Worm (Caenorhabditis elegans): Measurements from ENCODE around the gene F08D12.7.

Gene F08D12.7

DNA sequence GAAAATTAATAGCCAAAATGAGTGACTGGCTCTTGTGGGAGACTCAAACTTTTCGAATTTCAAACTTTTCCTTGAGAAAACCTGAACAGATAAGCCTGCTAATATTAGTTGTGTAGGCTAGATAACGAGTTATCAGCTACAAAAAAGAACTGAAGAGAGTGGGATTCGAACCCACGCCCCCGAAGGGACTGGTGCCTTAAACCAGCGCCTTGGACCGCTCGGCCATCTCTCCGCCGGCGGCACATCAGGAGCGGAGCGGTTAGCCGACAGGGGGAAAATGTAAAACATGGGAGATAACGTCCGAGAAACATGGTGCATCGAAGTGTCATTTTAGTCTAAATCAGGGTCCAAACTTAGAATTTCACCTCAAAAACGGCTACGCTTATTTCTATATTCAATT lies 33.3 kb downstream of the F08D12.7 start (continued):
- no peak for TF ChIP-seq snpc-4 (GFP tag; optimal IDR thresholded peaks at IDR 0.05)
- peak in 2 of 4 experiments; percentile 2 to 20 for TF ChIP-seq snpc-4 (tag; optimal IDR thresholded peaks at IDR 0.05)
- TF ChIP-seq zim-3 (tag; optimal IDR thresholded peaks at IDR 0.05) = no peak
- TF ChIP-seq D2030.7 (GFP tag; IDR thresholded peaks at IDR 0.05) = peak; percentile 68
- TF ChIP-seq mxl-1 (tag; optimal IDR thresholded peaks at IDR 0.05) = no peak
- peak; percentile 13 for TF ChIP-seq lin-54 (GFP tag; optimal IDR thresholded peaks at IDR 0.05)
- peak; percentile 55 for TF ChIP-seq hmg-1.2 (GFP tag; IDR thresholded peaks at IDR 0.05)
- peak; percentile 14 for TF ChIP-seq ztf-18 (tag; optimal IDR thresholded peaks at IDR 0.05)
- TF ChIP-seq rpc-1 (optimal IDR thresholded peaks at IDR 0.05) = peak; percentile 50
- TF ChIP-seq rpc-1 (tag; optimal IDR thresholded peaks at IDR 0.05) = peak; percentile 75
- no peak for TF ChIP-seq sdz-38 (tag; optimal IDR thresholded peaks at IDR 0.05)
- TF ChIP-seq Y56A3A.18 (GFP tag; IDR thresholded peaks at IDR 0.05) = peak; percentile 39; the same call in 1 of the 2 replicates

DNA sequence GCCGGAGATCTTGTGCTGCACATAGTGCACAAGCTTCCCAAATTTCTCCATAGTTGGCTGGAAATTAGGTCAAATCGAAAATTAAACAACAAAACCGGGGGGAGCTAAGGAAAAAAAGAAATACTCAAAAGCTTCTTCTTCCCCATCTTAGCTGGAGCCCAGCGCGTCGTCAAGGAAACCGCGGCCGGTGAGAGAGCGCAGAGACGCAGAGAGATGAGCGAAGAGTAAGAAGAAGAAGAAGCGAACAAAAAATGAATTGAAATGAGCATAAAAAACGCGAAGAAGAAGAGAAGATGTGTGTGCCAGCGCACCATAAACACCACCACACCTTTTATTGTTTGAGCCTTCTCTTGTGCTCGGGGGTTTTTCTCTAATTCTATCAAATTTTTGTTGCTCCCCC lies 33.7 kb downstream of the F08D12.7 start, which contains the start of gene wdr-31:
Gene wdr-31 (minus strand): TSS at position 101 of the 400 bp plus-strand sequence.
- no peak for TF ChIP-seq D2030.7 (GFP tag; IDR thresholded peaks at IDR 0.05)
- TF ChIP-seq Y53F4B.3 (GFP tag; IDR thresholded peaks at IDR 0.05) = no peak
- no peak for TF ChIP-seq nhr-179 (tag; optimal IDR thresholded peaks at IDR 0.05)
- TF ChIP-seq somi-1 (GFP tag; optimal IDR thresholded peaks at IDR 0.05) = no peak
- TF ChIP-seq aptf-3 (GFP tag; IDR thresholded peaks at IDR 0.05) = no peak
- TF ChIP-seq nfyb-1 (GFP tag; IDR thresholded peaks at IDR 0.05) = no peak
- no peak for TF ChIP-seq F22D6.2 (tag; optimal IDR thresholded peaks at IDR 0.05)
- no peak for TF ChIP-seq B0336.3 (GFP tag; IDR thresholded peaks at IDR 0.05)
- no peak for TF ChIP-seq ceh-79 (tag; optimal IDR thresholded peaks at IDR 0.05)
- TF ChIP-seq hlh-12 (tag; optimal IDR thresholded peaks at IDR 0.05) = no peak
- TF ChIP-seq F55B11.4 (tag; optimal IDR thresholded peaks at IDR 0.05; ENCODE audit: borderline replicate concordance, insufficient read depth) = no peak
- no peak for TF ChIP-seq ceh-40 (GFP tag; IDR thresholded peaks at IDR 0.05)

DNA sequence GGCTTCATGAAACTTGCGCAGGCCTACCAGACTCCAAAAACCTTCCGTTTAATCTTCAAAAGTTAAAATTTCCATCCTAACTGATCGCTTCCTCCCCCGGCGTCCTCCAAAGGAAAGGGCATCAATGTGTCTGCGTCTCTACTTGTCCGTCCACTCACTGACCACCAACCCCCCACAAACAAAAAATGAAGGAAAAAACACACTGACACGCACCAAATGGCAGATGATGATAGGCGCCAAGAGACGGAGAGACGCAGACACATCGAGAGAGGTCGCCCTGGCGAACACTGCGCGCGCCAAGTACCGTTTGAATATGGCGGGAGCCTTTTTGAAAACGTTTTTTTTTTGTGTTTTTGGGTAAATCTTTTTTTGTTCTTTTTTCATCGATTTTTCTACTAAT lies 34.2 kb downstream of the F08D12.7 start:
- TF ChIP-seq rcor-1 (GFP tag; IDR thresholded peaks at IDR 0.05) (no peak), cebp-1 (GFP tag; IDR thresholded peaks at IDR 0.05) (no peak), cebp-1 (tag; optimal IDR thresholded peaks at IDR 0.05) (peak; percentile 10), zfh-2 (GFP tag; conservative IDR thresholded peaks at IDR 0.05) (peak; percentile 39; the same call in 1 of the 2 replicates), hmg-1.2 (GFP tag; IDR thresholded peaks at IDR 0.05) (peak; percentile 61; the same call in 1 of the 2 replicates), madf-3 (GFP tag; IDR thresholded peaks at IDR 0.05) (0 out of 2 replicates have a peak, but pooled peaks have one; percentile 23), cebp-2 (GFP tag; IDR thresholded peaks at IDR 0.05) (0 out of 2 replicates have a peak, but pooled peaks have one; percentile 12), somi-1 (GFP tag; optimal IDR thresholded peaks at IDR 0.05) (no peak), egl-44 (GFP tag; IDR thresholded peaks at IDR 0.05) (no peak)

DNA sequence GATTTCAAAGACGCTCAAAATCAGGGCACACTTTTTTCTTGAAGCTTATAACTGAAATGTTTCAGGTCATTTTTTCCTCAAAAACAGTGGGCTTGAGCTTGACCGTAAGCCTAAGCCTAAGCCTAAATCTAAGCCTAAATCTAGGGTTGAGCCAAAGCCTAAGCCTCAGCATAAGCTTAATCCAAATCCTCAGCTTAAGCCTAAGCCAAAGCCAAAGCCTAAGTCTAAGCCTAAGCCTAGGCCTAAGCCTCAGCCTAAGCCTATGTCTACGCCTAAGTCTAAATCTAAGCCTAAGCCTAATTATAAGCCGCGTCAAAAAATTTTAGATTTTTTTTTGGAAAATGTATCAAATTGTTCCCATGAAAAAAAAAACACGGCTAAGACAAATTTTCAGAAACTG lies 34.7 kb downstream of the F08D12.7 start:
- no peak for TF ChIP-seq mel-28 (tag; optimal IDR thresholded peaks at IDR 0.05; ENCODE audit: borderline replicate concordance)
- TF ChIP-seq xnd-1 (tag; optimal IDR thresholded peaks at IDR 0.05) = no peak
- no peak for TF ChIP-seq aptf-2 (GFP tag; conservative IDR thresholded peaks at IDR 0.05)
- no peak for TF ChIP-seq F37B4.10 (GFP tag; IDR thresholded peaks at IDR 0.05)
- no peak for TF ChIP-seq lir-1 (GFP tag; conservative IDR thresholded peaks at IDR 0.05)
- no peak for TF ChIP-seq ceh-91 (GFP tag; IDR thresholded peaks at IDR 0.05)
- TF ChIP-seq unc-62 (GFP tag; optimal IDR thresholded peaks at IDR 0.05) = no peak
- TF ChIP-seq T07F8.4 (tag; optimal IDR thresholded peaks at IDR 0.05) = no peak
- no peak for TF ChIP-seq F52B5.7 (tag; optimal IDR thresholded peaks at IDR 0.05)
- no peak for TF ChIP-seq snpc-1.3 (tag; optimal IDR thresholded peaks at IDR 0.05; ENCODE audit: insufficient read depth)

All from whole organism, young adult.